Fruit fly (Drosophila melanogaster) whole organism, wandering third instar larva: ENCODE measurements around the gene Tsp66E.

Experiments used
- Abd-B ChIP-seq: fragments of >200 bp; optimal IDR thresholded peaks from 2 replicates; lab custom pipeline; 2017; ENCODE audit warnings: missing biosample characterization, missing genetic modification characterization
- CG32264 ChIP-seq: fragments of 200-800 bp; sonication (Bioruptor generic); optimal IDR thresholded peaks from 2 replicates; lab custom pipeline; 2016; ENCODE audit warnings: missing biosample characterization, missing genetic modification characterization
- CG9705 ChIP-seq: fragments of 200-800 bp; sonication (Bioruptor generic); optimal IDR thresholded peaks from 2 replicates; lab custom pipeline; 2018; ENCODE audit warnings: missing biosample characterization, mild to moderate bottlenecking, missing genetic modification characterization
- CrebA ChIP-seq: fragments of 200-800 bp; sonication (Bioruptor generic); optimal IDR thresholded peaks from 2 replicates; lab custom pipeline; 2016; ENCODE audit warnings: missing biosample characterization, mild to moderate bottlenecking, missing genetic modification characterization, borderline replicate concordance
- Dfd ChIP-seq: fragments of >200 bp; optimal IDR thresholded peaks from 2 replicates; lab custom pipeline; 2017; ENCODE audit warnings: missing biosample characterization, missing genetic modification characterization
- Dif ChIP-seq: fragments of 200-275, 200-300 bp; sonication (Bioruptor generic); optimal IDR thresholded peaks from 2 replicates; lab custom pipeline; 2018; ENCODE audit warnings: missing biosample characterization, missing genetic modification characterization; ENCODE audit not compliant: partially characterized antibody
- GATAd ChIP-seq: sonication (Bioruptor generic); optimal IDR thresholded peaks from 2 replicates; lab custom pipeline; 2016; ENCODE audit warnings: missing biosample characterization, missing genetic modification characterization
- HLH106 ChIP-seq: fragments of 200-800 bp; optimal IDR thresholded peaks from 3 replicates; lab custom pipeline; 2019; ENCODE audit warnings: missing biosample characterization, mild to moderate bottlenecking, missing genetic modification characterization, moderate library complexity
- Hnf4 ChIP-seq: fragments of 200-800 bp; sonication (Bioruptor generic); optimal IDR thresholded peaks from 2 replicates; lab custom pipeline; 2016; ENCODE audit warnings: missing biosample characterization, mild to moderate bottlenecking, missing genetic modification characterization
- Hr78 ChIP-seq: fragments of >200 bp; optimal IDR thresholded peaks from 2 replicates; lab custom pipeline; 2017; ENCODE audit warnings: missing biosample characterization, missing genetic modification characterization
- Hr83 ChIP-seq: fragments of 200-300 bp; sonication (Bioruptor generic); optimal IDR thresholded peaks from 2 replicates; lab custom pipeline; 2016; ENCODE audit warnings: missing biosample characterization, mild to moderate bottlenecking, missing genetic modification characterization, moderate library complexity; ENCODE audit not compliant: poor library complexity, severe bottlenecking
- Jra ChIP-seq: sonication (Bioruptor generic); optimal IDR thresholded peaks from 2 replicates; lab custom pipeline; 2016; ENCODE audit warnings: missing biosample characterization, missing genetic modification characterization
- Mio ChIP-seq: sonication (Bioruptor generic); optimal IDR thresholded peaks from 2 replicates; lab custom pipeline; 2016; ENCODE audit warnings: missing biosample characterization, missing genetic modification characterization
- Myc ChIP-seq: fragments of >200 bp; optimal IDR thresholded peaks from 2 replicates; lab custom pipeline; 2017
- N ChIP-seq: fragments of >200 bp; optimal IDR thresholded peaks from 2 replicates; lab custom pipeline; 2018; ENCODE audit warnings: missing biosample characterization, missing external identifiers, missing genetic modification characterization
- OdsH ChIP-seq: fragments of 200-800 bp; sonication (Bioruptor generic); optimal IDR thresholded peaks from 2 replicates; lab custom pipeline; 2016; ENCODE audit warnings: missing biosample characterization, mild to moderate bottlenecking, missing genetic modification characterization
- Rel ChIP-seq, 2 experiments: fragments of 200-800 bp; sonication (Bioruptor generic) in 1 of 2; optimal IDR thresholded peaks; 2 replicates in 1 of 2; 3 replicates in 1 of 2; lab custom pipeline; 2016 to 2019; ENCODE audit warnings: mild to moderate bottlenecking in 2 of 2, missing biosample characterization in 2 of 2, missing genetic modification characterization in 2 of 2, moderate library complexity in 1 of 2
- Sp1 ChIP-seq: fragments of 200-800 bp; sonication (Bioruptor generic); optimal IDR thresholded peaks from 3 replicates; lab custom pipeline; 2019; ENCODE audit warnings: missing biosample characterization, mild to moderate bottlenecking, missing genetic modification characterization, moderate library complexity
- Vsx2 ChIP-seq: fragments of 200-300, 225-300 bp; sonication (Bioruptor generic); optimal IDR thresholded peaks from 2 replicates; lab custom pipeline; 2018; ENCODE audit warnings: missing biosample characterization, missing genetic modification characterization; ENCODE audit not compliant: partially characterized antibody
- br ChIP-seq: fragments of 200-800 bp; sonication (Bioruptor generic); optimal IDR thresholded peaks from 2 replicates; lab custom pipeline; 2016; ENCODE audit warnings: missing biosample characterization, missing genetic modification characterization
- brk ChIP-seq: fragments of 200-800 bp; sonication (Bioruptor generic); optimal IDR thresholded peaks from 2 replicates; lab custom pipeline; 2016; ENCODE audit warnings: missing biosample characterization, mild to moderate bottlenecking, missing genetic modification characterization
- dl ChIP-seq, 2 experiments: fragments of 175-275, 200-275 bp in 1 of 2; fragments of 200-275 bp in 1 of 2; sonication (Bioruptor generic); optimal IDR thresholded peaks; lab custom pipeline; 2018; ENCODE audit warnings: mild to moderate bottlenecking in 2 of 2, missing biosample characterization in 2 of 2, missing genetic modification characterization in 2 of 2, moderate library complexity in 2 of 2; ENCODE audit not compliant: partially characterized antibody in 2 of 2, insufficient read depth in 1 of 2
- dmrt93B ChIP-seq: fragments of 200-800 bp; sonication (Bioruptor generic); optimal IDR thresholded peaks from 2 replicates; lab custom pipeline; 2018; ENCODE audit warnings: missing biosample characterization, mild to moderate bottlenecking, missing genetic modification characterization
- dsf ChIP-seq: sonication (Bioruptor generic); optimal IDR thresholded peaks from 2 replicates; lab custom pipeline; 2016; ENCODE audit warnings: missing biosample characterization, missing genetic modification characterization, borderline replicate concordance
- ey ChIP-seq: fragments of 200-800 bp; sonication (Bioruptor generic); optimal IDR thresholded peaks from 2 replicates; lab custom pipeline; 2016; ENCODE audit warnings: missing biosample characterization, missing genetic modification characterization
- foxo ChIP-seq, 2 experiments: fragments of 200-800 bp; sonication (Bioruptor generic); optimal IDR thresholded peaks; 2 replicates in 1 of 2; 3 replicates in 1 of 2; lab custom pipeline; 2016 to 2017; ENCODE audit warnings: missing biosample characterization in 2 of 2, missing genetic modification characterization in 2 of 2
- fru ChIP-seq: fragments of 200-800 bp; sonication (Bioruptor generic); optimal IDR thresholded peaks from 3 replicates; lab custom pipeline; 2016; ENCODE audit warnings: missing biosample characterization, mild to moderate bottlenecking, missing genetic modification characterization
- h ChIP-seq: fragments of 200-800 bp; sonication (Bioruptor generic); optimal IDR thresholded peaks from 3 replicates; lab custom pipeline; 2016; ENCODE audit warnings: missing biosample characterization, mild to moderate bottlenecking, missing genetic modification characterization
- jim ChIP-seq: fragments of 175-275, 200-325 bp; sonication (Bioruptor generic); optimal IDR thresholded peaks from 2 replicates; lab custom pipeline; 2016; ENCODE audit warnings: missing biosample characterization, mild to moderate bottlenecking, missing genetic modification characterization
- lola ChIP-seq: fragments of >200 bp; optimal IDR thresholded peaks from 2 replicates; lab custom pipeline; 2017; ENCODE audit warnings: missing biosample characterization, missing genetic modification characterization
- pan ChIP-seq: fragments of >200 bp; optimal IDR thresholded peaks from 2 replicates; lab custom pipeline; 2017
- psq ChIP-seq: fragments of 200-800 bp; sonication (Bioruptor generic); optimal IDR thresholded peaks from 3 replicates; lab custom pipeline; 2017; ENCODE audit warnings: missing biosample characterization, mild to moderate bottlenecking, missing genetic modification characterization, moderate library complexity
- rgr ChIP-seq: fragments of 200-800 bp; sonication (Bioruptor generic); optimal IDR thresholded peaks from 3 replicates; lab custom pipeline; 2016; ENCODE audit warnings: missing biosample characterization, mild to moderate bottlenecking, missing genetic modification characterization
- sage ChIP-seq: fragments of 200-800 bp; sonication (Bioruptor generic); optimal IDR thresholded peaks from 2 replicates; lab custom pipeline; 2016; ENCODE audit warnings: missing biosample characterization, mild to moderate bottlenecking, missing genetic modification characterization
- sv ChIP-seq: fragments of 200-800 bp; sonication (Bioruptor generic); optimal IDR thresholded peaks from 3 replicates; lab custom pipeline; 2016; ENCODE audit warnings: missing biosample characterization, missing genetic modification characterization
- tai ChIP-seq: sonication (Bioruptor generic); optimal IDR thresholded peaks from 2 replicates; lab custom pipeline; 2016; ENCODE audit warnings: missing biosample characterization, missing genetic modification characterization
- usp ChIP-seq: fragments of >200 bp; optimal IDR thresholded peaks from 2 replicates; lab custom pipeline; 2017; ENCODE audit warnings: missing biosample characterization, missing genetic modification characterization
- woc ChIP-seq: sonication (Bioruptor generic); optimal IDR thresholded peaks from 2 replicates; lab custom pipeline; 2016; ENCODE audit warnings: missing biosample characterization, mild to moderate bottlenecking, missing genetic modification characterization

Gene Tsp66E

dm6 chr3L:8954648-8955033 is 42.3 kb downstream of the Tsp66E start, which contains the start of gene GNBP3:
TSS of gene GNBP3 (plus strand) at chr3L:8955021.
- TF ChIP-seq Sp1 (GFP tag; lab: Kevin White, UChicago) (peak; percentile 96), Hr83 (GFP tag; lab: Kevin White, UChicago) (peak; percentile 48), pan (lab: Kevin White, UChicago) (no peak), sv (GFP tag; lab: Kevin White, UChicago) (no peak), Abd-B (GFP tag; lab: Kevin White, UChicago) (no peak), Dif (GFP tag; lab: Kevin White, UChicago) (peak; percentile 46), Jra (GFP tag; lab: Kevin White, UChicago) (no peak), ey (peak; percentile 83), OdsH (GFP tag; lab: Kevin White, UChicago) (peak; percentile 92), Hr78 (GFP tag; lab: Kevin White, UChicago) (no peak), woc (GFP tag; lab: Kevin White, UChicago) (no peak), foxo (GFP tag; optimal IDR thresholded peaks at IDR 0.05; lab: Kevin White, UChicago) (peak in 1 of 2 experiments; percentile 96), jim (GFP tag; lab: Kevin White, UChicago) (peak; percentile 10), Dfd (GFP tag; lab: Kevin White, UChicago) (no peak), CrebA (GFP tag; lab: Kevin White, UChicago) (no peak), sage (GFP tag; lab: Kevin White, UChicago) (peak; percentile 96), br (GFP tag; lab: Kevin White, UChicago) (peak; percentile 91), CG9705 (peak; percentile 79), HLH106 (peak; percentile 93), dsf (GFP tag; lab: Kevin White, UChicago) (no peak), GATAd (GFP tag; lab: Kevin White, UChicago) (peak; percentile 3), h (peak; percentile 95), tai (GFP tag; lab: Kevin White, UChicago) (no peak), dmrt93B (GFP tag; lab: Kevin White, UChicago) (peak; percentile 86), Mio (no peak), brk (GFP tag; lab: Kevin White, UChicago) (no peak), Vsx2 (peak; percentile 42), lola (GFP tag; lab: Kevin White, UChicago) (no peak), psq (GFP tag; lab: Kevin White, UChicago) (peak; percentile 84), rgr (GFP tag; lab: Kevin White, UChicago) (peak; percentile 95), fru (peak; percentile 60), dl (GFP tag; optimal IDR thresholded peaks at IDR 0.05; lab: Kevin White, UChicago; ENCODE audit: insufficient read depth in 1 of 2, partially characterized antibody in 2 of 2) (no peak), Rel (GFP tag; optimal IDR thresholded peaks at IDR 0.05; lab: Kevin White, UChicago) (peak; percentile 93), Rel (tag; optimal IDR thresholded peaks at IDR 0.05; lab: Kevin White, UChicago) (peak; percentile 96), usp (GFP tag; lab: Kevin White, UChicago) (no peak), Hnf4 (no peak), CG32264 (GFP tag; lab: Kevin White, UChicago) (peak; percentile 72), Myc (lab: Kevin White, UChicago) (no peak), N (GFP tag; lab: Kevin White, UChicago) (no peak)

- TF ChIP-seq pan (lab: Kevin White, UChicago) (no peak), CG9705 (no peak), CG32264 (GFP tag; lab: Kevin White, UChicago) (no peak), Hr83 (GFP tag; lab: Kevin White, UChicago) (no peak), Jra (GFP tag; lab: Kevin White, UChicago) (no peak), rgr (GFP tag; lab: Kevin White, UChicago) (no peak), HLH106 (no peak), dl (GFP tag; optimal IDR thresholded peaks at IDR 0.05; lab: Kevin White, UChicago; ENCODE audit: insufficient read depth in 1 of 2, partially characterized antibody in 2 of 2) (no peak), dsf (GFP tag; lab: Kevin White, UChicago) (no peak), tai (GFP tag; lab: Kevin White, UChicago) (no peak), Sp1 (GFP tag; lab: Kevin White, UChicago) (no peak), Abd-B (GFP tag; lab: Kevin White, UChicago) (no peak), h (no peak), Dfd (GFP tag; lab: Kevin White, UChicago) (no peak), ey (no peak), sage (GFP tag; lab: Kevin White, UChicago) (no peak), foxo (GFP tag; optimal IDR thresholded peaks at IDR 0.05; lab: Kevin White, UChicago) (no peak), Dif (GFP tag; lab: Kevin White, UChicago) (no peak)
- TF ChIP-seq, all 38 proteins: peak for 0
These were observed 42.9 kb downstream of the Tsp66E start for dm6 chr3L:8955199-8955598.
